Fruit fly (Drosophila melanogaster) whole organism, pupa: ENCODE results near the gene fit.

Experiments used
- CG10348 ChIP-seq: fragments of 200-800 bp; sonication (Bioruptor generic); IDR thresholded peaks from 2 replicates; pipeline ENCODE4 v1.3.6; 2022; ENCODE audit warnings: missing biosample characterization, missing genetic modification characterization
- CG12605 ChIP-seq: fragments of 200-800 bp; sonication (Bioruptor generic); IDR thresholded peaks from 2 replicates; pipeline ENCODE4 v1.3.6; 2022; ENCODE audit warnings: missing biosample characterization, missing genetic modification characterization
- CG13204 ChIP-seq: fragments of 200-800 bp; sonication (Bioruptor generic); optimal IDR thresholded peaks from 2 replicates; lab custom pipeline; 2018; ENCODE audit warnings: missing biosample characterization, mild to moderate bottlenecking, missing genetic modification characterization, moderate library complexity
- CG32121 ChIP-seq: fragments of 200-800 bp; sonication (Bioruptor generic); IDR thresholded peaks from 2 replicates; pipeline ENCODE4 v1.3.6; 2022; ENCODE audit warnings: missing biosample characterization, missing genetic modification characterization
- CG4496 ChIP-seq: fragments of 200-800 bp; sonication (Bioruptor generic); IDR thresholded peaks from 3 replicates; pipeline ENCODE4 v1.3.6; 2022; ENCODE audit warnings: missing biosample characterization, missing genetic modification characterization
- CG8159 ChIP-seq: fragments of 200-800 bp; sonication (Bioruptor generic); optimal IDR thresholded peaks from 3 replicates; lab custom pipeline; 2018; ENCODE audit warnings: missing biosample characterization, mild to moderate bottlenecking, missing genetic modification characterization, moderate library complexity
- CG8301 ChIP-seq: fragments of 200-800 bp; sonication (Bioruptor generic); optimal IDR thresholded peaks from 2 replicates; lab custom pipeline; 2018; ENCODE audit warnings: missing biosample characterization, mild to moderate bottlenecking, missing genetic modification characterization
- D1 ChIP-seq: fragments of 200-800 bp; sonication (Bioruptor generic); optimal IDR thresholded peaks from 2 replicates; lab custom pipeline; 2018; ENCODE audit warnings: missing biosample characterization, mild to moderate bottlenecking, missing genetic modification characterization, moderate library complexity
- Pif1A ChIP-seq: fragments of 200-800 bp; sonication (Bioruptor generic); optimal IDR thresholded peaks from 3 replicates; lab custom pipeline; 2016; ENCODE audit warnings: missing biosample characterization, missing genetic modification characterization
- Pif1B ChIP-seq: fragments of 200-800 bp; sonication (Bioruptor generic); optimal IDR thresholded peaks from 3 replicates; lab custom pipeline; 2016; ENCODE audit warnings: missing biosample characterization, missing genetic modification characterization
- fd96Ca ChIP-seq: fragments of 200-800 bp; sonication (Bioruptor generic); IDR thresholded peaks from 3 replicates; pipeline ENCODE4 v1.3.6; 2022; ENCODE audit warnings: missing biosample characterization, missing genetic modification characterization
- gl ChIP-seq: fragments of 200-800 bp; sonication (Bioruptor generic); optimal IDR thresholded peaks from 2 replicates; lab custom pipeline; 2018; ENCODE audit warnings: missing biosample characterization, mild to moderate bottlenecking, missing genetic modification characterization

dm6 chr3R:21856873-21857243 lies 27.4 kb downstream of the fit start:
- no peak for TF ChIP-seq CG13204 (GFP tag; lab: Kevin White, UChicago)
- no peak for TF ChIP-seq D1 (tag; lab: Kevin White, UChicago)
- TF ChIP-seq CG8301 (tag; lab: Kevin White, UChicago) = no peak
- TF ChIP-seq CG12605 (GFP tag; lab: Robert Waterston, UW) = no peak
- TF ChIP-seq CG10348 (GFP tag; lab: Robert Waterston, UW) = no peak
- no peak for TF ChIP-seq Pif1A (GFP tag; lab: Kevin White, UChicago)
- TF ChIP-seq CG4496 (GFP tag; lab: Robert Waterston, UW) = no peak
- no peak for TF ChIP-seq CG32121 (GFP tag; lab: Robert Waterston, UW)
- no peak for TF ChIP-seq Pif1B (GFP tag; lab: Kevin White, UChicago)
- TF ChIP-seq fd96Ca (GFP tag; lab: Robert Waterston, UW) = no peak
- no peak for TF ChIP-seq gl (tag; lab: Kevin White, UChicago)
- no peak for TF ChIP-seq CG8159 (tag; lab: Kevin White, UChicago)
